Fruit fly (Drosophila melanogaster): Measurements from ENCODE around the gene Sry-delta.

The Sry-delta gene

dm6 chr3R:29997607-29998236 lies 45.4 kb upstream of the Sry-delta start, which contains the start of the genes CG15525 and CG11504 (continued):
- TF ChIP-seq dsx (GFP tag; optimal IDR thresholded peaks at IDR 0.05; ENCODE audit: poor library complexity, severe bottlenecking) (no peak), Lpt (GFP tag; optimal IDR thresholded peaks at IDR 0.05) (no peak), Met (GFP tag; optimal IDR thresholded peaks at IDR 0.05) (no peak), vri (GFP tag; optimal IDR thresholded peaks at IDR 0.05) (no peak), CG4318 (GFP tag; optimal IDR thresholded peaks at IDR 0.05) (no peak), CG10631 (GFP tag; optimal IDR thresholded peaks at IDR 0.05) (no peak), CG11294 (GFP tag; IDR thresholded peaks at IDR 0.05) (no peak; the same call in 1 of the 2 replicates), topi (GFP tag; optimal IDR thresholded peaks at IDR 0.05) (no peak), dac (GFP tag; optimal IDR thresholded peaks at IDR 0.05) (no peak), svp (GFP tag) (no peak), lz (GFP tag; optimal IDR thresholded peaks at IDR 0.05) (peak; percentile 57), Sox14 (GFP tag; optimal IDR thresholded peaks at IDR 0.05) (peak; percentile 80), spab (GFP tag; optimal IDR thresholded peaks at IDR 0.05) (no peak), CG7368 (GFP tag; optimal IDR thresholded peaks at IDR 0.05) (no peak), CG9139 (GFP tag; optimal IDR thresholded peaks at IDR 0.05) (no peak), Hr38 (GFP tag; optimal IDR thresholded peaks at IDR 0.05) (no peak)

- TF ChIP-seq Ets96B (tag; optimal IDR thresholded peaks at IDR 0.05), result no peak
- no peak for TF ChIP-seq CG31627 (GFP tag; optimal IDR thresholded peaks at IDR 0.05)
- no peak for TF ChIP-seq CG6808 (GFP tag; optimal IDR thresholded peaks at IDR 0.05)
- no peak for TF ChIP-seq fkh (GFP tag; optimal IDR thresholded peaks at IDR 0.05)
- no peak for TF ChIP-seq achi (GFP tag; optimal IDR thresholded peaks at IDR 0.05)
- no peak for TF ChIP-seq CG8632 (GFP tag; optimal IDR thresholded peaks at IDR 0.05)
- no peak for TF ChIP-seq CG32006 (GFP tag; optimal IDR thresholded peaks at IDR 0.05)
- no peak for TF ChIP-seq net (GFP tag; optimal IDR thresholded peaks at IDR 0.05)
- no peak for TF ChIP-seq CG6854 (GFP tag; optimal IDR thresholded peaks at IDR 0.05)
- no peak for TF ChIP-seq CG34406 (GFP tag; optimal IDR thresholded peaks at IDR 0.05)
- TF ChIP-seq CG1621 (tag; optimal IDR thresholded peaks at IDR 0.05), result no peak
Measured at dm6 chr3R:29999495-29999894, 43.6 kb upstream of the Sry-delta start, which contains the start of gene CG34298. Gene CG34298, plus strand, starts transcription at chr3R:29999795.

- TF ChIP-seq CG15336 (GFP tag; IDR thresholded peaks at IDR 0.05) (no peak), CG3032 (tag; optimal IDR thresholded peaks at IDR 0.05) (no peak)
Measured at dm6 chr3R:30000286-30000685, 42.9 kb upstream of the Sry-delta start, which contains the start of gene Tace. Gene Tace, plus strand, starts transcription at chr3R:30000530.

dm6 chr3R:30004648-30005047 lies 38.5 kb upstream of the Sry-delta start, which contains the start of the genes Nlp and Nph:
Gene Nlp, plus strand, starts transcription at chr3R:30004785.
Gene Nph, minus strand, starts transcription at chr3R:30004861.
- no peak for TF ChIP-seq CG15336 (GFP tag; IDR thresholded peaks at IDR 0.05)
- TF ChIP-seq Smox (GFP tag; optimal IDR thresholded peaks at IDR 0.05), result no peak
- TF ChIP-seq CG6792 (GFP tag; optimal IDR thresholded peaks at IDR 0.05), result no peak
- no peak for TF ChIP-seq OdsH (GFP tag; optimal IDR thresholded peaks at IDR 0.05)
- peak; percentile 20 for TF ChIP-seq CG3919 (GFP tag; optimal IDR thresholded peaks at IDR 0.05)
- peak; percentile 22 for TF ChIP-seq lz (GFP tag; optimal IDR thresholded peaks at IDR 0.05)
- no peak for TF ChIP-seq acj6 (GFP tag; optimal IDR thresholded peaks at IDR 0.05)
- TF ChIP-seq spab (GFP tag; optimal IDR thresholded peaks at IDR 0.05), result no peak
- peak; percentile 17 for TF ChIP-seq cyc (GFP tag; optimal IDR thresholded peaks at IDR 0.05)
- TF ChIP-seq esn (GFP tag; optimal IDR thresholded peaks at IDR 0.05), result peak; percentile 34
- TF ChIP-seq CG11762 (GFP tag; optimal IDR thresholded peaks at IDR 0.05; ENCODE audit: insufficient read depth), result no peak
- no peak for TF ChIP-seq achi (GFP tag; optimal IDR thresholded peaks at IDR 0.05)
- no peak for TF ChIP-seq Ets96B (tag; optimal IDR thresholded peaks at IDR 0.05)
- peak; percentile 13 for TF ChIP-seq CG31627 (GFP tag; optimal IDR thresholded peaks at IDR 0.05)
- TF ChIP-seq salr (GFP tag; optimal IDR thresholded peaks at IDR 0.05), result no peak
- TF ChIP-seq Met (GFP tag; optimal IDR thresholded peaks at IDR 0.05), result no peak
- TF ChIP-seq CG7368 (GFP tag; optimal IDR thresholded peaks at IDR 0.05), result no peak
- no peak for TF ChIP-seq CG11902 (GFP tag; optimal IDR thresholded peaks at IDR 0.05)
- TF ChIP-seq CG6808 (GFP tag; optimal IDR thresholded peaks at IDR 0.05), result no peak
- TF ChIP-seq CG32006 (GFP tag; optimal IDR thresholded peaks at IDR 0.05), result no peak
- TF ChIP-seq Blimp-1 (GFP tag; optimal IDR thresholded peaks at IDR 0.05), result no peak
- TF ChIP-seq Lpt (GFP tag; optimal IDR thresholded peaks at IDR 0.05), result no peak
- TF ChIP-seq Ets21C (GFP tag; optimal IDR thresholded peaks at IDR 0.05), result no peak
- TF ChIP-seq CG4318 (GFP tag; optimal IDR thresholded peaks at IDR 0.05), result no peak
- no peak for TF ChIP-seq ss (GFP tag; optimal IDR thresholded peaks at IDR 0.05)
- no peak for TF ChIP-seq Hr38 (GFP tag; optimal IDR thresholded peaks at IDR 0.05)
- no peak for TF ChIP-seq Eip93F (GFP tag; optimal IDR thresholded peaks at IDR 0.05)
- TF ChIP-seq Eip75B (GFP tag; optimal IDR thresholded peaks at IDR 0.05), result no peak

Measured in whole organism, prepupa.